Worm (Caenorhabditis elegans) whole organism, L4 larva: ENCODE measurements around the gene F57C2.5.

Experiments used
- T20F7.1 ChIP-seq: fragments of 200-800 bp; sonication (Bioruptor generic); optimal IDR thresholded peaks from 2 replicates; lab custom pipeline; 2018; ENCODE audit warnings: mild to moderate bottlenecking, missing genetic modification characterization, missing compliant biosample characterization
- T26A8.4 ChIP-seq: fragments of 200-800 bp; sonication (Bioruptor generic); IDR thresholded peaks from 2 replicates; pipeline ENCODE4 v1.3.6; 2022; ENCODE audit warnings: missing genetic modification characterization, missing compliant biosample characterization
- ceh-32 ChIP-seq: sonication (generic microtip); optimal IDR thresholded peaks from 2 replicates; lab custom pipeline; 2016; ENCODE audit warnings: mild to moderate bottlenecking, missing genetic modification characterization, missing compliant biosample characterization; ENCODE audit not compliant: poor library complexity
- fkh-10 ChIP-seq: fragments of 150-350 bp; optimal IDR thresholded peaks from 2 replicates; lab custom pipeline; 2014; ENCODE audit warnings: missing biosample characterization, missing genetic modification reagents, missing genetic modification characterization
- gei-8 ChIP-seq: fragments of 200-800 bp; sonication (Bioruptor generic); optimal IDR thresholded peaks from 2 replicates; lab custom pipeline; 2018; ENCODE audit warnings: mild to moderate bottlenecking, missing genetic modification characterization, missing compliant biosample characterization
- lin-1 ChIP-seq: fragments of 200-800 bp; sonication (Bioruptor generic); IDR thresholded peaks from 2 replicates; pipeline ENCODE4 v1.3.6; 2022; ENCODE audit warnings: missing genetic modification reagents, missing genetic modification characterization, missing compliant biosample characterization
- madf-9 ChIP-seq: fragments of 200-800 bp; sonication (Bioruptor generic); conservative IDR thresholded peaks from 2 replicates; pipeline ENCODE4 v1.3.6; 2022; ENCODE audit warnings: missing genetic modification reagents, missing genetic modification characterization, missing compliant biosample characterization

DNA sequence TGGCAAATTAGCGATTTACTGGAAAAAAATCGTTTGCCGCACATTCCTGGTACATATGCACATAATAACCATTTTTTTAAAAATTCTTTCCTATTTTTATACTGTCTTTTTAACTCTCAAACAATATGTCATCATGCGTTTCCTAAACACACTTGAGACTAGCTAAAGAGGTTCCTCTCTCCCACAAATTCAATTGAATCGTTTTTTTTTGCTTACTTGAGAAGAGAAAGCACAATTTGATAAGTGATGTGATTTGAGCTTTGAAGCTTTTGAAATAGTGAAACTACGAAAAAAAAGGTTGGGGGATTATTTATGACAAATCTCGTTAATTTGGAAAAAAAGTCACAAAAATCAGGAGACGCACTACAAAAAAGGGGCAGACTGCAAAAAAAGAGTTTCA lies 27.0 kb upstream of the F57C2.5 start:
- no peak for TF ChIP-seq T20F7.1 (GFP tag; lab: Kevin White, UChicago)
- no peak for TF ChIP-seq gei-8
- TF ChIP-seq ceh-32 (tag; lab: Kevin White, UChicago): no peak
- no peak for TF ChIP-seq T26A8.4
- no peak for TF ChIP-seq lin-1 (GFP tag; lab: Robert Waterston, UW)
- no peak for TF ChIP-seq fkh-10 (GFP tag; lab: Kevin White, UChicago)
- no peak for TF ChIP-seq madf-9 (GFP tag; lab: Robert Waterston, UW)
